4 worm cellular contexts compared by ENCODE assay signal in genomic region chrV:12815386-12815785, ce11.
TF ChIP-seq lines count a peak whose summit lies in the region.

No protein-coding gene starts in this region.

TF ChIP-seq in whole organism, L1 larva, 84 proteins besides CTCF, POLR2A, EP300 and RAD21:
- TF ChIP-seq swsn-7 (tag; optimal IDR thresholded peaks at IDR 0.05; lab: Kevin White, UChicago) (no peak), lin-35 (GFP tag; optimal IDR thresholded peaks at IDR 0.05; lab: Kevin White, UChicago) (peak in 1 of 2 experiments; percentile 2), pax-3 (tag; optimal IDR thresholded peaks at IDR 0.05; lab: Kevin White, UChicago) (no peak), nhr-28 (tag; optimal IDR thresholded peaks at IDR 0.05; lab: Kevin White, UChicago) (no peak), C16A3.4 (tag; optimal IDR thresholded peaks at IDR 0.05; lab: Kevin White, UChicago) (peak; percentile 22)

TF ChIP-seq in whole organism, L3 larva, 47 proteins besides CTCF, POLR2A, EP300 and RAD21:
- peak; percentile 33 for TF ChIP-seq pqm-1 (tag; optimal IDR thresholded peaks at IDR 0.05; lab: Kevin White, UChicago)
- no peak for TF ChIP-seq unc-39 (tag; optimal IDR thresholded peaks at IDR 0.05; lab: Kevin White, UChicago)
- no peak for TF ChIP-seq snpc-4 (tag; optimal IDR thresholded peaks at IDR 0.05; lab: Kevin White, UChicago)
- no peak for TF ChIP-seq eor-1 (tag; optimal IDR thresholded peaks at IDR 0.05; lab: Kevin White, UChicago)
- TF ChIP-seq lin-39 (tag; optimal IDR thresholded peaks at IDR 0.05; lab: Kevin White, UChicago), result no peak
- TF ChIP-seq jun-1 (tag; optimal IDR thresholded peaks at IDR 0.05; lab: Kevin White, UChicago), result no peak
- peak; percentile 89 for TF ChIP-seq pha-4 (tag; optimal IDR thresholded peaks at IDR 0.05; lab: Kevin White, UChicago)

TF ChIP-seq in whole organism, L4 larva, 104 proteins besides CTCF, POLR2A, EP300 and RAD21:
- no peak for TF ChIP-seq F49E8.2 (tag; optimal IDR thresholded peaks at IDR 0.05; lab: Kevin White, UChicago; ENCODE audit: borderline replicate concordance)
- TF ChIP-seq nhr-77 (tag; optimal IDR thresholded peaks at IDR 0.05; lab: Kevin White, UChicago), result peak; percentile 32
- TF ChIP-seq nhr-28 (tag; optimal IDR thresholded peaks at IDR 0.05; lab: Kevin White, UChicago), result peak; percentile 60
- TF ChIP-seq mdt-29 (GFP tag; IDR thresholded peaks at IDR 0.05; lab: Robert Waterston, UW), result no peak
- no peak for TF ChIP-seq F10B5.3 (tag; optimal IDR thresholded peaks at IDR 0.05; lab: Kevin White, UChicago)
- no peak for TF ChIP-seq F37D6.2 (tag; optimal IDR thresholded peaks at IDR 0.05; lab: Kevin White, UChicago)
- no peak for TF ChIP-seq nhr-11 (tag; optimal IDR thresholded peaks at IDR 0.05; lab: Kevin White, UChicago)
- TF ChIP-seq snpc-1.2 (GFP tag; IDR thresholded peaks at IDR 0.05; lab: Robert Waterston, UW), result no peak
- no peak for TF ChIP-seq daf-16 (GFP tag; optimal IDR thresholded peaks at IDR 0.05; lab: Kevin White, UChicago)
- TF ChIP-seq daf-16 (tag; optimal IDR thresholded peaks at IDR 0.05; lab: Kevin White, UChicago), result peak; percentile 89
- TF ChIP-seq jun-1 (tag; optimal IDR thresholded peaks at IDR 0.05; lab: Kevin White, UChicago), result no peak
- TF ChIP-seq Y105C5A.15 (GFP tag; IDR thresholded peaks at IDR 0.05; lab: Robert Waterston, UW), result no peak
- no peak for TF ChIP-seq unc-62 (GFP tag; optimal IDR thresholded peaks at IDR 0.05 in 1 of 2; lab: Kevin White, UChicago)
- no peak for TF ChIP-seq unc-62 (tag; optimal IDR thresholded peaks at IDR 0.05; lab: Kevin White, UChicago)
- peak; percentile 45 for TF ChIP-seq nhr-6 (tag; optimal IDR thresholded peaks at IDR 0.05; lab: Kevin White, UChicago)
- TF ChIP-seq Y5F2A.4 (GFP tag; optimal IDR thresholded peaks at IDR 0.05; lab: Kevin White, UChicago), result no peak
- no peak for TF ChIP-seq ceh-28 (tag; optimal IDR thresholded peaks at IDR 0.05; lab: Kevin White, UChicago)
- TF ChIP-seq lin-38 (GFP tag; IDR thresholded peaks at IDR 0.05; lab: Robert Waterston, UW), result no peak
- no peak for TF ChIP-seq mxl-3 (GFP tag; optimal IDR thresholded peaks at IDR 0.05; lab: Kevin White, UChicago)
- no peak for TF ChIP-seq hmg-1.1 (GFP tag; IDR thresholded peaks at IDR 0.05; lab: Robert Waterston, UW)
- TF ChIP-seq zip-2 (tag; optimal IDR thresholded peaks at IDR 0.05; lab: Kevin White, UChicago), result no peak
- no peak for TF ChIP-seq lin-15B (tag; optimal IDR thresholded peaks at IDR 0.05; lab: Kevin White, UChicago)
- peak in 1 of 2 experiments; percentile 19 for TF ChIP-seq mdl-1 (tag; optimal IDR thresholded peaks at IDR 0.05; lab: Kevin White, UChicago)
- TF ChIP-seq hlh-11 (tag; optimal IDR thresholded peaks at IDR 0.05; lab: Kevin White, UChicago), result peak; percentile 0
- TF ChIP-seq zip-11 (GFP tag; IDR thresholded peaks at IDR 0.05; lab: Robert Waterston, UW), result no peak
- no peak for TF ChIP-seq daf-8 (GFP tag; IDR thresholded peaks at IDR 0.05; lab: Robert Waterston, UW)
- no peak for TF ChIP-seq fkh-10 (GFP tag; optimal IDR thresholded peaks at IDR 0.05; lab: Kevin White, UChicago)
- no peak for TF ChIP-seq hif-1 (tag; optimal IDR thresholded peaks at IDR 0.05; lab: Kevin White, UChicago)
- TF ChIP-seq php-3 (GFP tag; IDR thresholded peaks at IDR 0.05; lab: Robert Waterston, UW), result peak; percentile 22; the same call in 1 of the 2 replicates
- no peak for TF ChIP-seq mxl-2 (GFP tag; conservative IDR thresholded peaks at IDR 0.05; lab: Robert Waterston, UW)
- TF ChIP-seq dve-1 (tag; optimal IDR thresholded peaks at IDR 0.05; lab: Kevin White, UChicago; ENCODE audit: insufficient read depth), result peak; percentile 52
- TF ChIP-seq pha-4 (GFP tag; IDR thresholded peaks at IDR 0.05; lab: Robert Waterston, UW), result no peak
- TF ChIP-seq pha-4 (tag; optimal IDR thresholded peaks at IDR 0.05; lab: Kevin White, UChicago), result no peak
- TF ChIP-seq lin-13 (GFP tag; optimal IDR thresholded peaks at IDR 0.05; lab: Kevin White, UChicago), result no peak
- TF ChIP-seq attf-4 (tag; optimal IDR thresholded peaks at IDR 0.05; lab: Kevin White, UChicago), result no peak
- no peak for TF ChIP-seq Y75B8A.6 (GFP tag; IDR thresholded peaks at IDR 0.05; lab: Robert Waterston, UW)

TF ChIP-seq in whole organism, young adult, 124 proteins besides CTCF, POLR2A, EP300 and RAD21:
- TF ChIP-seq ceh-58 (GFP tag; IDR thresholded peaks at IDR 0.05; lab: Robert Waterston, UW) (no peak), fkh-3 (tag; optimal IDR thresholded peaks at IDR 0.05; lab: Kevin White, UChicago) (no peak), pha-4 (tag; optimal IDR thresholded peaks at IDR 0.05; lab: Kevin White, UChicago) (peak; percentile 9), F57A8.1 (GFP tag; optimal IDR thresholded peaks at IDR 0.05; lab: Kevin White, UChicago) (no peak), dox-1 (GFP tag; IDR thresholded peaks at IDR 0.05; lab: Robert Waterston, UW) (no peak)
